Worm (Caenorhabditis elegans): Measurements from ENCODE around the gene R11G1.1.

ce11 chrX:3654623-3655022 is 4.7 kb upstream of the R11G1.1 start, which contains the start of gene R11G1.11:
- TF ChIP-seq mab-5 (tag; optimal IDR thresholded peaks at IDR 0.05) (no peak), snpc-4 (tag; optimal IDR thresholded peaks at IDR 0.05) (no peak), pha-4 (tag; optimal IDR thresholded peaks at IDR 0.05) (no peak), nhr-76 (tag; optimal IDR thresholded peaks at IDR 0.05) (no peak), unc-39 (tag; optimal IDR thresholded peaks at IDR 0.05) (no peak)
